ENCODE assay signal across 3 worm cellular contexts in the genomic region with DNA sequence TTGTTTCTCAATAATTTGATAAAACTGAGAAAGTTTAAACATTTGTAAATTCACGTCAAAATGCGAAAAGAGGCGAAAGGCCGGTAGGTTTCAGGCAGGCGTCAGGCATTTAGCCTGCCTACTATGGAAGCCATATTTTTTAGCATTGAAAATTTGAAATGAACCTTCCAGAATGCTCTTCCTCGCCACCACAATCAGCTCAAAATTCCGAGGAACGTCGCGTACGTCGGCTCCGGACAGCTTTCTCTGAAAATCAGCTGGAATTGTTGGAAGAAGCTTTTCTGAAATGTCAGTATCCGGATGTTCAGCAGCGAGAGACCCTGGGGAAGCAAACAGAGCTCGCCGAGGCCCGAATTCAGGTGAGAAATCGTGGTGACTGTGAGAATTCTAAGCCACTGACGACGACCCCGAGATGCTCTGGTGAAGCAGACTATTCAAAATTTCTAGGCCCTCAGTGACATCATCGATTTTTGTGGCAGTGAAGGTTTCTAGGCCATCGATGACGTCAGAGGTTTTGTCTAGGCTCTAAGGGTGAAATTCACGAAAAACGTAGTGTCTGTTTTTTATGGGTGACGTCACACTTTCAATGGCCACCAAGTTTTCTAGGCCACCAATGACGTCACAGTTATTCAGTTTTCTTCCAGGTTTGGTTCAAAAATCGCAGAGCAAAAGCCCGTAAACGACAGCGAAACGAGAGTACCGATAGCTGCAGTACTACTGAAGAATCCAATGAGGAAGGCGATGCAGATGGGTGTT.
TF ChIP-seq lines count a peak whose summit lies in the region.

No protein-coding gene starts in this region.

TF ChIP-seq in whole organism, L4 larva, 104 proteins besides CTCF, POLR2A, EP300 and RAD21:
- TF ChIP-seq lin-13 (GFP tag; optimal IDR thresholded peaks at IDR 0.05; lab: Kevin White, UChicago) (no peak), aly-2 (tag; optimal IDR thresholded peaks at IDR 0.05; lab: Kevin White, UChicago) (no peak), ztf-11 (tag; optimal IDR thresholded peaks at IDR 0.05; lab: Kevin White, UChicago) (no peak), nhr-111 (GFP tag; optimal IDR thresholded peaks at IDR 0.05; lab: Kevin White, UChicago) (no peak), D1046.2 (GFP tag; IDR thresholded peaks at IDR 0.05; lab: Robert Waterston, UW) (no peak), egl-27 (tag; optimal IDR thresholded peaks at IDR 0.05; lab: Kevin White, UChicago) (no peak), zip-2 (tag; optimal IDR thresholded peaks at IDR 0.05; lab: Kevin White, UChicago) (no peak), rbr-2 (tag; optimal IDR thresholded peaks at IDR 0.05; lab: Kevin White, UChicago) (no peak), lir-3 (tag; optimal IDR thresholded peaks at IDR 0.05; lab: Kevin White, UChicago) (no peak), nhr-76 (tag; optimal IDR thresholded peaks at IDR 0.05; lab: Kevin White, UChicago) (no peak), set-16 (GFP tag; IDR thresholded peaks at IDR 0.05; lab: Robert Waterston, UW) (0 out of 2 replicates have a peak, but pooled peaks have one; percentile 9), cey-2 (tag; optimal IDR thresholded peaks at IDR 0.05; lab: Kevin White, UChicago; ENCODE audit: borderline replicate concordance, insufficient read depth) (no peak), ztf-7 (tag; optimal IDR thresholded peaks at IDR 0.05; lab: Kevin White, UChicago) (no peak), unc-62 (GFP tag; optimal IDR thresholded peaks at IDR 0.05 in 1 of 2; lab: Kevin White, UChicago) (peak in 1 of 2 experiments; percentile 80), unc-62 (tag; optimal IDR thresholded peaks at IDR 0.05; lab: Kevin White, UChicago) (no peak), aha-1 (tag; lab: Kevin White, UChicago) (peak; percentile 90), ceh-32 (tag; optimal IDR thresholded peaks at IDR 0.05; lab: Kevin White, UChicago; ENCODE audit: poor library complexity) (no peak), ZK337.2 (GFP tag; IDR thresholded peaks at IDR 0.05; lab: Robert Waterston, UW) (no peak), ceh-44 (GFP tag; IDR thresholded peaks at IDR 0.05; lab: Robert Waterston, UW) (no peak)

TF ChIP-seq in whole organism, mixed stage, embryonic, 35 proteins besides CTCF, POLR2A, EP300 and RAD21:
- TF ChIP-seq drap-1 (GFP tag; optimal IDR thresholded peaks at IDR 0.05; lab: Kevin White, UChicago) (no peak), zip-8 (tag; optimal IDR thresholded peaks at IDR 0.05; lab: Kevin White, UChicago) (peak; percentile 98)
TF ChIP-seq in whole organism, mixed stage, embryonic: peak in this region for 1.

TF ChIP-seq in whole organism, young adult, 124 proteins besides CTCF, POLR2A, EP300 and RAD21:
- no peak for TF ChIP-seq fkh-3 (tag; optimal IDR thresholded peaks at IDR 0.05; lab: Kevin White, UChicago)
- TF ChIP-seq sea-2 (GFP tag; IDR thresholded peaks at IDR 0.05; lab: Robert Waterston, UW), result no peak
- TF ChIP-seq zfh-2 (GFP tag; conservative IDR thresholded peaks at IDR 0.05; lab: Robert Waterston, UW), result peak; percentile 47; the same call in 1 of the 2 replicates
- 0 out of 2 replicates have a peak, but pooled peaks have one; percentile 35 for TF ChIP-seq ceh-58 (GFP tag; IDR thresholded peaks at IDR 0.05; lab: Robert Waterston, UW)
TF ChIP-seq in whole organism, young adult: peak in this region for 2.
